Fruit fly (Drosophila melanogaster) whole organism, embryonic: ENCODE measurements around the gene Gr39a.

Experiments used
- CG10366 ChIP-seq: fragments of 200-800 bp; sonication (Bioruptor generic); IDR thresholded peaks from 2 replicates; pipeline ENCODE4 v1.3.6; 2022; ENCODE audit warnings: missing biosample characterization, missing genetic modification characterization
- CG10543 ChIP-seq: fragments of 200-800 bp; sonication (Bioruptor generic); optimal IDR thresholded peaks from 3 replicates; lab custom pipeline; 2017; ENCODE audit warnings: missing biosample characterization, mild to moderate bottlenecking, missing genetic modification characterization, moderate library complexity
- CG10565 ChIP-seq: fragments of 200-800 bp; sonication (Bioruptor generic); optimal IDR thresholded peaks from 3 replicates; lab custom pipeline; 2016; ENCODE audit warnings: missing biosample characterization, mild to moderate bottlenecking, missing genetic modification characterization
- CG11093 ChIP-seq: fragments of 200-800 bp; sonication (Bioruptor generic); IDR thresholded peaks from 3 replicates; pipeline ENCODE4 v1.3.6; 2022; ENCODE audit warnings: missing biosample characterization, missing genetic modification characterization
- CG12299 ChIP-seq: fragments of 200-800 bp; sonication (Bioruptor generic); optimal IDR thresholded peaks from 2 replicates; lab custom pipeline; 2018; ENCODE audit warnings: missing biosample characterization, mild to moderate bottlenecking, missing genetic modification characterization
- CG14710 ChIP-seq: fragments of 200-800 bp; sonication (Bioruptor generic); optimal IDR thresholded peaks from 3 replicates; lab custom pipeline; 2019; ENCODE audit warnings: missing biosample characterization, mild to moderate bottlenecking, missing genetic modification characterization, moderate library complexity
- CG15696 ChIP-seq: fragments of 200-800 bp; sonication (Bioruptor generic); optimal IDR thresholded peaks from 2 replicates; lab custom pipeline; 2019; ENCODE audit warnings: missing biosample characterization, mild to moderate bottlenecking, missing genetic modification characterization, moderate library complexity
- CG18011 ChIP-seq: fragments of 200-800 bp; sonication (Bioruptor generic); optimal IDR thresholded peaks from 2 replicates; lab custom pipeline; 2017; ENCODE audit warnings: missing biosample characterization, missing genetic modification characterization, mild to moderate bottlenecking, moderate library complexity, missing genotype
- CG2199 ChIP-seq: fragments of 200-800 bp; sonication (Bioruptor generic); IDR thresholded peaks from 3 replicates; pipeline ENCODE4 v1.3.6; 2022; ENCODE audit warnings: missing biosample characterization, missing genetic modification characterization
- CG2202 ChIP-seq: fragments of 200-800 bp; sonication (Bioruptor generic); optimal IDR thresholded peaks from 2 replicates; lab custom pipeline; 2018; ENCODE audit warnings: missing biosample characterization, mild to moderate bottlenecking, missing genetic modification characterization
- CG2712 ChIP-seq: fragments of 200-800 bp; optimal IDR thresholded peaks from 3 replicates; lab custom pipeline; 2019; ENCODE audit warnings: missing biosample characterization, mild to moderate bottlenecking, missing genetic modification characterization, moderate library complexity
- CG30431 ChIP-seq: fragments of 200-800 bp; sonication (Bioruptor generic); optimal IDR thresholded peaks from 2 replicates; lab custom pipeline; 2017; ENCODE audit warnings: missing biosample characterization, missing genetic modification characterization
- CG42726 ChIP-seq: fragments of 200-800 bp; sonication (Bioruptor generic); IDR thresholded peaks from 2 replicates; pipeline ENCODE4 v1.3.6; 2022; ENCODE audit warnings: missing biosample characterization, missing genetic modification characterization; ENCODE audit not compliant: partially characterized antibody
- CG4707 ChIP-seq: fragments of 200-800 bp; sonication (Bioruptor generic); optimal IDR thresholded peaks from 2 replicates; lab custom pipeline; 2018; ENCODE audit warnings: missing biosample characterization, mild to moderate bottlenecking, missing genetic modification characterization, moderate library complexity
- CG7357 ChIP-seq: fragments of 200-800 bp; sonication (Bioruptor generic); IDR thresholded peaks from 3 replicates; pipeline ENCODE4 v1.3.6; 2022; ENCODE audit warnings: missing biosample characterization, missing genetic modification characterization
- CG7839 ChIP-seq: fragments of 200-800 bp; sonication (Bioruptor generic); optimal IDR thresholded peaks from 3 replicates; lab custom pipeline; 2018; ENCODE audit warnings: missing biosample characterization, mild to moderate bottlenecking, missing genetic modification characterization, moderate library complexity
- CG7928 ChIP-seq: fragments of 200-800 bp; sonication (Bioruptor generic); optimal IDR thresholded peaks from 2 replicates; lab custom pipeline; 2017; ENCODE audit warnings: missing biosample characterization, mild to moderate bottlenecking, missing genetic modification characterization
- CG8765 ChIP-seq: fragments of 200-800 bp; sonication (Bioruptor generic); IDR thresholded peaks from 2 replicates; pipeline ENCODE4 v1.3.6; 2022; ENCODE audit warnings: missing biosample characterization, missing genetic modification characterization
- CG9876 ChIP-seq: fragments of 200-800 bp; sonication (Bioruptor generic); optimal IDR thresholded peaks from 2 replicates; lab custom pipeline; 2016; ENCODE audit warnings: missing biosample characterization, missing genetic modification characterization
- CkIIα-i1 ChIP-seq: fragments of 200-800 bp; sonication (Bioruptor generic); IDR thresholded peaks from 2 replicates; pipeline ENCODE4 v1.3.6; 2022; ENCODE audit warnings: missing biosample characterization, missing genetic modification characterization
- D19A ChIP-seq: fragments of 200-800 bp; optimal IDR thresholded peaks from 3 replicates; lab custom pipeline; 2019; ENCODE audit warnings: missing biosample characterization, mild to moderate bottlenecking, missing genetic modification characterization, moderate library complexity
- Dip2 ChIP-seq: fragments of 200-800 bp; sonication (Bioruptor generic); IDR thresholded peaks from 2 replicates; pipeline ENCODE4 v1.3.6; 2022; ENCODE audit warnings: missing biosample characterization, missing genetic modification characterization
- Fer1 ChIP-seq: fragments of 200-800 bp; sonication (Bioruptor generic); optimal IDR thresholded peaks from 2 replicates; lab custom pipeline; 2017; ENCODE audit warnings: missing biosample characterization, mild to moderate bottlenecking, missing genetic modification characterization
- Hmx ChIP-seq: fragments of 200-800 bp; sonication (Bioruptor generic); optimal IDR thresholded peaks from 2 replicates; lab custom pipeline; 2016; ENCODE audit warnings: missing biosample characterization, missing genetic modification characterization
- Mad ChIP-seq: fragments of 200-800 bp; sonication (Bioruptor generic); optimal IDR thresholded peaks from 2 replicates; lab custom pipeline; 2016; ENCODE audit warnings: missing biosample characterization, missing genetic modification characterization
- NK7.1 ChIP-seq: fragments of 200-800 bp; sonication (Bioruptor generic); optimal IDR thresholded peaks from 3 replicates; lab custom pipeline; 2016; ENCODE audit warnings: missing biosample characterization, missing genetic modification characterization
- Optix ChIP-seq: fragments of 200-800 bp; sonication (Bioruptor generic); IDR thresholded peaks from 3 replicates; pipeline ENCODE4 v1.3.6; 2022; ENCODE audit warnings: missing biosample characterization, missing genetic modification characterization
- Scr ChIP-seq: fragments of 200-800 bp; sonication (Bioruptor generic); IDR thresholded peaks from 2 replicates; pipeline ENCODE4 v1.3.6; 2022; ENCODE audit warnings: missing biosample characterization, missing genetic modification characterization; ENCODE audit not compliant: partially characterized antibody
- Vsx1 ChIP-seq: fragments of 200-800 bp; sonication (Bioruptor generic); optimal IDR thresholded peaks from 2 replicates; lab custom pipeline; 2017; ENCODE audit warnings: missing biosample characterization, mild to moderate bottlenecking, missing genetic modification characterization, missing genetic modification reagents
- abd-A ChIP-seq: fragments of 200-800 bp; sonication (Bioruptor generic); optimal IDR thresholded peaks from 3 replicates; lab custom pipeline; 2019; ENCODE audit warnings: missing biosample characterization, mild to moderate bottlenecking, missing genetic modification characterization, moderate library complexity
- aop ChIP-seq: fragments of 200-800 bp; sonication (Bioruptor generic); IDR thresholded peaks from 2 replicates; pipeline ENCODE4 v1.3.6; 2022; ENCODE audit warnings: missing biosample characterization, missing genetic modification characterization
- cas ChIP-seq: fragments of 200-800 bp; sonication (Bioruptor generic); IDR thresholded peaks from 2 replicates; pipeline ENCODE4 v1.3.6; 2022; ENCODE audit warnings: missing biosample characterization, missing genetic modification characterization
- cato ChIP-seq: fragments of 200-800 bp; sonication (Bioruptor generic); optimal IDR thresholded peaks from 2 replicates; lab custom pipeline; 2016; ENCODE audit warnings: missing biosample characterization, missing genetic modification characterization, borderline replicate concordance
- crol ChIP-seq: fragments of 200-800 bp; sonication (Bioruptor generic); IDR thresholded peaks from 2 replicates; pipeline ENCODE4 v1.3.6; 2022; ENCODE audit warnings: missing biosample characterization, missing genetic modification characterization
- dimm ChIP-seq: fragments of 200-800 bp; sonication (Bioruptor generic); IDR thresholded peaks from 2 replicates; pipeline ENCODE4 v1.3.6; 2022; ENCODE audit warnings: missing biosample characterization, missing genetic modification characterization
- dm ChIP-seq: fragments of 200-800 bp; sonication (Bioruptor generic); optimal IDR thresholded peaks from 3 replicates; lab custom pipeline; 2016; ENCODE audit warnings: missing biosample characterization, missing genetic modification characterization
- esg ChIP-seq: fragments of 200-800 bp; sonication (Bioruptor generic); conservative IDR thresholded peaks from 2 replicates; pipeline ENCODE4 v1.3.6; 2022; ENCODE audit warnings: missing biosample characterization, missing genetic modification characterization
- exex ChIP-seq: fragments of 200-800 bp; sonication (Bioruptor generic); optimal IDR thresholded peaks from 4 replicates; lab custom pipeline; 2018; ENCODE audit warnings: missing biosample characterization, mild to moderate bottlenecking, missing genetic modification characterization, moderate library complexity
- gcm ChIP-seq: fragments of 200-800 bp; sonication (Bioruptor generic); optimal IDR thresholded peaks from 2 replicates; lab custom pipeline; 2019; ENCODE audit warnings: missing biosample characterization, mild to moderate bottlenecking, missing genetic modification characterization, moderate library complexity
- gsb ChIP-seq: fragments of 200-800 bp; sonication (Bioruptor generic); IDR thresholded peaks from 2 replicates; pipeline ENCODE4 v1.3.6; 2022; ENCODE audit warnings: missing biosample characterization, missing genetic modification characterization
- luna ChIP-seq: fragments of 200-800 bp; sonication (Bioruptor generic); optimal IDR thresholded peaks from 2 replicates; lab custom pipeline; 2016; ENCODE audit warnings: missing biosample characterization, missing genetic modification characterization
- nerfin-1 ChIP-seq: fragments of 200-800 bp; sonication (Bioruptor generic); optimal IDR thresholded peaks from 3 replicates; lab custom pipeline; 2019; ENCODE audit warnings: missing biosample characterization, mild to moderate bottlenecking, missing genetic modification characterization, moderate library complexity
- otp ChIP-seq: fragments of 200-800 bp; sonication (Bioruptor generic); IDR thresholded peaks from 3 replicates; pipeline ENCODE4, ENCODE4 v1.3.6; 2022; ENCODE audit warnings: missing biosample characterization, missing genetic modification characterization
- pan ChIP-seq, 4 experiments: fragments of >200 bp in 3 of 4; fragments of 200-800 bp in 1 of 4; sonication (Bioruptor generic) in 1 of 4; optimal IDR thresholded peaks in 3 of 4; IDR thresholded peaks in 1 of 4; 2 replicates each; pipeline versions ENCODE4 v1.3.6 to Lab custom; 2017 to 2022; ENCODE audit warnings: missing biosample characterization in 2 of 4, missing genetic modification characterization in 2 of 4, mixed read lengths in 1 of 4
- pum ChIP-seq: fragments of 200-800 bp; sonication (Bioruptor generic); optimal IDR thresholded peaks from 2 replicates; lab custom pipeline; 2016; ENCODE audit warnings: missing biosample characterization, missing genetic modification characterization
- slbo ChIP-seq: fragments of 200-800 bp; sonication (Bioruptor generic); IDR thresholded peaks from 2 replicates; pipeline ENCODE4 v1.3.6; 2022; ENCODE audit warnings: missing biosample characterization, missing genetic modification characterization
- sug ChIP-seq: fragments of 200-800 bp; optimal IDR thresholded peaks from 2 replicates; lab custom pipeline; 2019; ENCODE audit warnings: missing biosample characterization, mild to moderate bottlenecking, missing genetic modification characterization, moderate library complexity
- tgo ChIP-seq: fragments of 200-800 bp; sonication (Bioruptor generic); IDR thresholded peaks from 3 replicates; pipeline ENCODE4 v1.3.6; 2022; ENCODE audit warnings: missing biosample characterization, missing genetic modification characterization
- tna ChIP-seq: fragments of 200-800 bp; sonication (Bioruptor generic); IDR thresholded peaks from 2 replicates; pipeline ENCODE4 v1.3.6; 2022; ENCODE audit warnings: missing biosample characterization, missing genetic modification characterization; ENCODE audit not compliant: partially characterized antibody
- vvl ChIP-seq: fragments of 200-800 bp; sonication (Bioruptor generic); IDR thresholded peaks from 2 replicates; pipeline ENCODE4 v1.3.6; 2022; ENCODE audit warnings: missing biosample characterization, missing genetic modification characterization
- zfh1 ChIP-seq: fragments of 200-800 bp; sonication (Bioruptor generic); IDR thresholded peaks from 3 replicates; pipeline ENCODE4 v1.3.6; 2022; ENCODE audit warnings: missing biosample characterization, missing genetic modification characterization

Gene Gr39a

dm6 chr2L:21260869-21261268 lies 29.7 kb upstream of the Gr39a start (continued):
- TF ChIP-seq CG2712 (peak; percentile 41), CG10543 (GFP tag; lab: Kevin White, UChicago) (no peak), abd-A (tag; lab: Kevin White, UChicago) (no peak), CG10366 (no peak), CG15696 (peak; percentile 28), gcm (GFP tag; lab: Kevin White, UChicago) (no peak), crol (GFP tag; lab: Robert Waterston, UW) (no peak), Hmx (GFP tag; lab: Kevin White, UChicago) (no peak), CG30431 (GFP tag; lab: Kevin White, UChicago) (no peak), CG12299 (tag; lab: Kevin White, UChicago) (no peak), CG4707 (GFP tag; lab: Kevin White, UChicago) (no peak), D19A (tag; lab: Kevin White, UChicago) (no peak), CG9876 (GFP tag; lab: Kevin White, UChicago) (peak; percentile 9), dm (GFP tag; lab: Kevin White, UChicago) (peak; percentile 32), slbo (GFP tag; lab: Robert Waterston, UW) (no peak), esg (GFP tag; lab: Robert Waterston, UW) (no peak), Scr (GFP tag; lab: Robert Waterston, UW) (peak; percentile 43), dimm (GFP tag; lab: Robert Waterston, UW) (no peak), cato (GFP tag; lab: Kevin White, UChicago) (no peak), CG14710 (tag; lab: Kevin White, UChicago) (peak; percentile 68), CG11093 (GFP tag; lab: Robert Waterston, UW) (no peak), exex (tag; lab: Kevin White, UChicago) (no peak), tgo (GFP tag; lab: Robert Waterston, UW) (no peak), Vsx1 (GFP tag; lab: Kevin White, UChicago) (peak; percentile 0), pum (GFP tag; lab: Kevin White, UChicago) (peak; percentile 25), CG42726 (GFP tag; lab: Robert Waterston, UW) (no peak; the same call in 1 of the 2 replicates), CG2202 (tag; lab: Kevin White, UChicago) (peak; percentile 19), CG18011 (no peak), zfh1 (GFP tag; lab: Robert Waterston, UW) (no peak), CG8765 (GFP tag; lab: Robert Waterston, UW) (no peak), CG2199 (GFP tag; lab: Robert Waterston, UW) (peak; percentile 86), vvl (GFP tag; lab: Robert Waterston, UW) (no peak), aop (GFP tag; lab: Robert Waterston, UW) (no peak), CG7839 (no peak), CG7928 (GFP tag; lab: Kevin White, UChicago) (no peak), cas (no peak), gsb (no peak), CG10565 (GFP tag; lab: Kevin White, UChicago) (no peak), sug (peak; percentile 14), Optix (GFP tag; lab: Robert Waterston, UW) (no peak), NK7.1 (no peak), Mad (GFP tag; lab: Kevin White, UChicago) (no peak), CkIIα-i1 (GFP tag; lab: Robert Waterston, UW) (no peak), CG7357 (GFP tag; lab: Robert Waterston, UW) (0 out of 3 replicates have a peak, but pooled peaks have one; percentile 38), luna (GFP tag; lab: Kevin White, UChicago) (no peak), tna (GFP tag; lab: Robert Waterston, UW) (no peak), nerfin-1 (tag; lab: Kevin White, UChicago) (no peak), otp (GFP tag; lab: Robert Waterston, UW) (no peak), Dip2 (no peak), Fer1 (peak; percentile 50), pan (optimal IDR thresholded peaks at IDR 0.05; lab: Kevin White, UChicago) (no peak), pan (GFP tag; optimal IDR thresholded peaks at IDR 0.05 in 1 of 2, IDR thresholded peaks at IDR 0.05 in 1 of 2) (no peak)
